Worm (Caenorhabditis elegans) whole organism, mixed stage, embryonic: ENCODE data around the gene cwp-2.

Experiments used
- M03D4.4 ChIP-seq: sonication (generic microtip); optimal IDR thresholded peaks from 2 replicates; lab custom pipeline; 2017; ENCODE audit warnings: mild to moderate bottlenecking, missing genetic modification characterization, missing compliant biosample characterization
- bed-3 ChIP-seq: fragments of 200-800 bp; sonication (Bioruptor generic); optimal IDR thresholded peaks from 3 replicates; lab custom pipeline; 2018; ENCODE audit warnings: mild to moderate bottlenecking, missing genetic modification characterization, moderate library complexity, missing compliant biosample characterization
- blmp-1 ChIP-seq: fragments of 150-350 bp; optimal IDR thresholded peaks from 2 replicates; lab custom pipeline; 2014; ENCODE audit warnings: missing biosample characterization, missing genetic modification characterization
- ceh-39 ChIP-seq: fragments of 150-350 bp; optimal IDR thresholded peaks from 2 replicates; lab custom pipeline; 2014; ENCODE audit warnings: missing biosample characterization, missing genetic modification characterization
- ceh-43 ChIP-seq: fragments of 200-800 bp; sonication (Bioruptor generic); optimal IDR thresholded peaks from 2 replicates; lab custom pipeline; 2018; ENCODE audit warnings: mild to moderate bottlenecking, missing genetic modification characterization, moderate library complexity, missing compliant biosample characterization
- ceh-83 ChIP-seq: fragments of 200-800 bp; sonication (Bioruptor generic); optimal IDR thresholded peaks from 2 replicates; lab custom pipeline; 2018; ENCODE audit warnings: mild to moderate bottlenecking, missing genetic modification characterization, missing compliant biosample characterization
- ces-1 ChIP-seq: fragments of 150-350 bp; optimal IDR thresholded peaks from 2 replicates; lab custom pipeline; 2014; ENCODE audit warnings: missing biosample characterization, missing genetic modification reagents, missing genetic modification characterization
- cnd-1 ChIP-seq: fragments of 200-800 bp; sonication (Bioruptor generic); optimal IDR thresholded peaks from 2 replicates; lab custom pipeline; 2018; ENCODE audit warnings: mild to moderate bottlenecking, missing genetic modification characterization, missing compliant biosample characterization
- drap-1 ChIP-seq: fragments of 200-800 bp; sonication (Bioruptor generic); optimal IDR thresholded peaks from 3 replicates; lab custom pipeline; 2018; ENCODE audit warnings: mild to moderate bottlenecking, missing genetic modification characterization, missing compliant biosample characterization
- elt-1 ChIP-seq: sonication (generic microtip); optimal IDR thresholded peaks from 2 replicates; lab custom pipeline; 2017; ENCODE audit warnings: missing genetic modification characterization, mild to moderate bottlenecking, missing compliant biosample characterization, antibody characterized with exemption, moderate library complexity, borderline replicate concordance; ENCODE audit not compliant: insufficient read depth
- elt-3 ChIP-seq: fragments of 150-350 bp; optimal IDR thresholded peaks from 2 replicates; lab custom pipeline; 2014; ENCODE audit warnings: missing biosample characterization, missing genetic modification characterization
- flh-1 ChIP-seq: fragments of 200-800 bp; sonication (Bioruptor generic); optimal IDR thresholded peaks from 2 replicates; lab custom pipeline; 2018; ENCODE audit warnings: mild to moderate bottlenecking, missing genetic modification characterization, moderate library complexity, missing compliant biosample characterization
- ham-2 ChIP-seq: fragments of 200-800 bp; sonication (Bioruptor generic); optimal IDR thresholded peaks from 2 replicates; lab custom pipeline; 2018; ENCODE audit warnings: mild to moderate bottlenecking, missing genetic modification characterization, missing compliant biosample characterization
- hlh-1 ChIP-seq: fragments of 150-350 bp; optimal IDR thresholded peaks from 2 replicates; lab custom pipeline; 2014; ENCODE audit warnings: missing biosample characterization, missing genetic modification reagents, missing genetic modification characterization
- lin-13 ChIP-seq: fragments of 150-350 bp; optimal IDR thresholded peaks from 2 replicates; lab custom pipeline; 2014; ENCODE audit warnings: missing biosample characterization, missing genetic modification characterization
- lin-32 ChIP-seq: fragments of 200-800 bp; sonication (Bioruptor generic); optimal IDR thresholded peaks from 2 replicates; lab custom pipeline; 2018; ENCODE audit warnings: mild to moderate bottlenecking, missing genetic modification characterization, missing compliant biosample characterization
- lsy-2 ChIP-seq: fragments of 150-350 bp; optimal IDR thresholded peaks from 2 replicates; lab custom pipeline; 2014; ENCODE audit warnings: missing biosample characterization, missing genetic modification characterization
- mab-5 ChIP-seq: fragments of 150-350 bp; optimal IDR thresholded peaks from 2 replicates; lab custom pipeline; 2014; ENCODE audit warnings: missing biosample characterization, missing genetic modification characterization
- mep-1 ChIP-seq: fragments of 150-350 bp; optimal IDR thresholded peaks from 2 replicates; lab custom pipeline; 2017; ENCODE audit warnings: missing biosample characterization, missing genetic modification reagents, missing genetic modification characterization, inconsistent platforms
- mls-2 ChIP-seq: sonication (generic microtip); optimal IDR thresholded peaks from 2 replicates; lab custom pipeline; 2016; ENCODE audit warnings: mild to moderate bottlenecking, missing genetic modification characterization, moderate library complexity, missing compliant biosample characterization
- nhr-12 ChIP-seq: fragments of 150-350 bp; optimal IDR thresholded peaks from 2 replicates; lab custom pipeline; 2014; ENCODE audit warnings: missing biosample characterization, missing genetic modification characterization
- nhr-2 ChIP-seq: fragments of 150-350 bp; optimal IDR thresholded peaks from 2 replicates; lab custom pipeline; 2014; ENCODE audit warnings: missing biosample characterization, missing genetic modification characterization
- nhr-237 ChIP-seq: fragments of 150-350 bp; optimal IDR thresholded peaks from 2 replicates; lab custom pipeline; 2014; ENCODE audit warnings: missing biosample characterization, missing genetic modification characterization
- nhr-28 ChIP-seq: fragments of 150-350 bp; optimal IDR thresholded peaks from 2 replicates; lab custom pipeline; 2014; ENCODE audit warnings: missing biosample characterization, missing genetic modification characterization
- nhr-76 ChIP-seq: sonication (generic microtip); optimal IDR thresholded peaks from 2 replicates; lab custom pipeline; 2017; ENCODE audit warnings: missing biosample characterization, missing genetic modification characterization
- pha-4 ChIP-seq: fragments of 150-350 bp; optimal IDR thresholded peaks from 2 replicates; lab custom pipeline; 2018; ENCODE audit warnings: missing biosample characterization, missing genetic modification reagents, missing genetic modification characterization
- sem-2 ChIP-seq: fragments of 200-800 bp; sonication (Bioruptor generic); optimal IDR thresholded peaks from 2 replicates; lab custom pipeline; 2018; ENCODE audit warnings: mild to moderate bottlenecking, missing genetic modification characterization, missing compliant biosample characterization
- snpc-4 ChIP-seq: fragments of 150-350 bp; optimal IDR thresholded peaks from 2 replicates; lab custom pipeline; 2014; ENCODE audit warnings: missing biosample characterization, missing genetic modification characterization
- sptf-1 ChIP-seq: sonication (generic microtip); optimal IDR thresholded peaks from 2 replicates; lab custom pipeline; 2017; ENCODE audit warnings: mild to moderate bottlenecking, missing genetic modification characterization, moderate library complexity, missing compliant biosample characterization
- tbx-8 ChIP-seq: fragments of 200-800 bp; sonication (Bioruptor generic); optimal IDR thresholded peaks from 2 replicates; lab custom pipeline; 2018; ENCODE audit warnings: mild to moderate bottlenecking, missing genetic modification characterization, moderate library complexity, missing compliant biosample characterization
- unc-120 ChIP-seq: sonication (generic microtip); optimal IDR thresholded peaks from 2 replicates; lab custom pipeline; 2017; ENCODE audit warnings: missing genetic modification characterization, missing compliant biosample characterization; ENCODE audit not compliant: poor library complexity, severe bottlenecking
- unc-39 ChIP-seq: fragments of 150-350 bp; optimal IDR thresholded peaks from 2 replicates; lab custom pipeline; 2014; ENCODE audit warnings: missing biosample characterization, missing genetic modification characterization
- unc-62 ChIP-seq: fragments of 150-350 bp; optimal IDR thresholded peaks from 2 replicates; lab custom pipeline; 2014; ENCODE audit warnings: missing biosample characterization, missing genetic modification reagents, missing genetic modification characterization
- zip-8 ChIP-seq: fragments of 150-350 bp; optimal IDR thresholded peaks from 2 replicates; lab custom pipeline; 2014; ENCODE audit warnings: missing biosample characterization, missing genetic modification characterization
- ztf-11 ChIP-seq: fragments of 150-350 bp; optimal IDR thresholded peaks from 2 replicates; lab custom pipeline; 2014; ENCODE audit warnings: missing biosample characterization, missing genetic modification characterization

Gene cwp-2

ce11 chrV:4839913-4840312 lies 2.5 kb downstream of the cwp-2 start, which contains the start of gene nas-9:
nas-9 (minus strand) TSS chrV:4840013.
- no peak for TF ChIP-seq ceh-43 (GFP tag; lab: Kevin White, UChicago)
- no peak for TF ChIP-seq nhr-76 (tag; lab: Kevin White, UChicago)
- no peak for TF ChIP-seq cnd-1 (tag; lab: Kevin White, UChicago)
- TF ChIP-seq ceh-39 = no peak

DNA sequence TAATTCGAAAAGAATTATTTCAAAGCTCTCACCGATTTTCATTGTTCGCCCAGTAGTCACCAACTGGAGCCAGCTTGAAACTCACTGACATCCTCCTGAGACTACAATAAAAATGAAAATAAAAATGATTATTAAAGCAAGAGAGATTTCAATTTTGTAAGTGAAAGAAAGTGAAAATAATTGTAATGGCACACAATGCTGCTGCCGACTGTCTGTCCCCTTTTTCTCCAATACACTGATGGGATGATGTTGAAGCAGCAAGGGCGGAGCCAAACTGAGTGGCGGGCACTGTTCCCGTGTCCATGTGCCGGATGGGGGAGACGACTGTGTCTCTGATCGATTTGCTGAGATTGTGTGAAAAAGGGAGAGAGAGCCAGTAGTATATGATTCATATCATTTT lies 8.2 kb downstream of the cwp-2 start, which contains the start of gene C37H5.14:
Gene C37H5.14 (minus strand): TSS at position 101 of the 400 bp plus-strand sequence.
- TF ChIP-seq cnd-1 (tag; lab: Kevin White, UChicago) (no peak), unc-120 (no peak), sptf-1 (tag; lab: Kevin White, UChicago) (no peak), lin-13 (no peak), zip-8 (tag; lab: Kevin White, UChicago) (no peak), lin-32 (GFP tag; lab: Kevin White, UChicago) (no peak), hlh-1 (tag; lab: Kevin White, UChicago) (no peak), snpc-4 (tag; lab: Kevin White, UChicago) (no peak), mab-5 (tag; lab: Kevin White, UChicago) (no peak), elt-3 (tag; lab: Kevin White, UChicago) (no peak), ceh-83 (GFP tag; lab: Kevin White, UChicago) (no peak), ceh-43 (GFP tag; lab: Kevin White, UChicago) (no peak)

ce11 chrV:4826710-4827380 lies 15.6 kb downstream of the cwp-2 start, which contains the start of the genes hsp-6 and C37H5.5:
hsp-6 (minus strand) TSS chrV:4826760.
C37H5.5 (plus strand) TSS chrV:4827360.
- no peak for TF ChIP-seq mab-5 (tag; lab: Kevin White, UChicago)
- TF ChIP-seq ceh-83 (GFP tag; lab: Kevin White, UChicago) = no peak
- no peak for TF ChIP-seq nhr-28 (tag; lab: Kevin White, UChicago)
- TF ChIP-seq unc-39 (tag; lab: Kevin White, UChicago) = no peak
- peak; percentile 88 for TF ChIP-seq lsy-2
- no peak for TF ChIP-seq mls-2 (tag; lab: Kevin White, UChicago)
- peak; percentile 65 for TF ChIP-seq ces-1 (GFP tag; lab: Kevin White, UChicago)
- no peak for TF ChIP-seq ztf-11 (tag; lab: Kevin White, UChicago)
- TF ChIP-seq flh-1 (GFP tag; lab: Kevin White, UChicago) = no peak
- no peak for TF ChIP-seq ceh-39
- no peak for TF ChIP-seq blmp-1
- TF ChIP-seq unc-120 = peak; percentile 49
- no peak for TF ChIP-seq snpc-4 (tag; lab: Kevin White, UChicago)
- no peak for TF ChIP-seq zip-8 (tag; lab: Kevin White, UChicago)
- TF ChIP-seq unc-62 = peak; percentile 19
- TF ChIP-seq pha-4 (tag; lab: Kevin White, UChicago) = peak; percentile 24
- peak; percentile 67 for TF ChIP-seq hlh-1 (tag; lab: Kevin White, UChicago)
- TF ChIP-seq drap-1 (GFP tag; lab: Kevin White, UChicago) = peak; percentile 10
- no peak for TF ChIP-seq lin-32 (GFP tag; lab: Kevin White, UChicago)
- peak; percentile 58 for TF ChIP-seq sptf-1 (tag; lab: Kevin White, UChicago)
- TF ChIP-seq elt-1 (tag; lab: Kevin White, UChicago) = no peak
- TF ChIP-seq elt-3 (tag; lab: Kevin White, UChicago) = no peak
- no peak for TF ChIP-seq ceh-43 (GFP tag; lab: Kevin White, UChicago)
- TF ChIP-seq cnd-1 (tag; lab: Kevin White, UChicago) = peak; percentile 18
- peak; percentile 83 for TF ChIP-seq lin-13
- TF ChIP-seq mep-1 = peak; percentile 91
- no peak for TF ChIP-seq bed-3 (GFP tag; lab: Kevin White, UChicago)
- peak; percentile 22 for TF ChIP-seq nhr-2
- TF ChIP-seq nhr-76 (tag; lab: Kevin White, UChicago) = no peak
- no peak for TF ChIP-seq nhr-12 (tag; lab: Kevin White, UChicago)
- TF ChIP-seq M03D4.4 (tag; lab: Kevin White, UChicago) = peak; percentile 4
- TF ChIP-seq ham-2 = no peak
- TF ChIP-seq tbx-8 = no peak
- TF ChIP-seq sem-2 = no peak
- TF ChIP-seq nhr-237 (tag; lab: Kevin White, UChicago) = peak; percentile 79
